Fruit fly (Drosophila melanogaster) whole organism, prepupa: Measurements from ENCODE around the gene Lsd-1.
A peak's percentile ranks its signal among the peaks of the same experiment; 100 is the strongest.

ENCODE experiments used
- Blimp-1 ChIP-seq: fragments of 200-800 bp; sonication (Bioruptor generic); optimal IDR thresholded peaks from 3 replicates; lab custom pipeline; 2017; ENCODE audit warnings: missing biosample characterization, missing genetic modification characterization, mild to moderate bottlenecking, moderate library complexity, missing genetic modification reagents
- CG10631 ChIP-seq: fragments of 200-800 bp; sonication (Bioruptor generic); optimal IDR thresholded peaks from 2 replicates; lab custom pipeline; 2016; ENCODE audit warnings: missing biosample characterization, missing genetic modification characterization
- CG10669 ChIP-seq: fragments of 200-800 bp; sonication (Bioruptor generic); optimal IDR thresholded peaks from 3 replicates; lab custom pipeline; 2018; ENCODE audit warnings: missing biosample characterization, mild to moderate bottlenecking, missing genetic modification characterization, moderate library complexity
- CG11902 ChIP-seq: fragments of 200-800 bp; sonication (Bioruptor generic); optimal IDR thresholded peaks from 3 replicates; lab custom pipeline; 2016; ENCODE audit warnings: missing biosample characterization, missing genetic modification characterization
- CG15336 ChIP-seq: fragments of 200-800 bp; sonication (Bioruptor generic); IDR thresholded peaks from 2 replicates; pipeline ENCODE4 v1.3.6; 2022; ENCODE audit warnings: missing biosample characterization, missing genetic modification characterization
- CG1621 ChIP-seq: fragments of 200-800 bp; sonication (Bioruptor generic); optimal IDR thresholded peaks from 3 replicates; lab custom pipeline; 2018; ENCODE audit warnings: missing biosample characterization, mild to moderate bottlenecking, missing genetic modification characterization
- CG16779 ChIP-seq: fragments of 200-800 bp; sonication (Bioruptor generic); optimal IDR thresholded peaks from 3 replicates; lab custom pipeline; 2017; ENCODE audit warnings: missing biosample characterization, mild to moderate bottlenecking, missing genetic modification characterization
- CG3032 ChIP-seq: fragments of 200-800 bp; optimal IDR thresholded peaks from 2 replicates; lab custom pipeline; 2019; ENCODE audit warnings: missing biosample characterization, mild to moderate bottlenecking, missing genetic modification characterization, moderate library complexity
- CG31627 ChIP-seq: fragments of 200-800 bp; sonication (Bioruptor generic); optimal IDR thresholded peaks from 3 replicates; lab custom pipeline; 2016; ENCODE audit warnings: missing biosample characterization, missing genetic modification characterization
- CG32006 ChIP-seq: fragments of 200-800 bp; sonication (Bioruptor generic); optimal IDR thresholded peaks from 3 replicates; lab custom pipeline; 2017; ENCODE audit warnings: missing biosample characterization, mild to moderate bottlenecking, missing genetic modification characterization
- CG34406 ChIP-seq: fragments of 200-800 bp; sonication (Bioruptor generic); optimal IDR thresholded peaks from 3 replicates; lab custom pipeline; 2016; ENCODE audit warnings: missing biosample characterization, missing genetic modification characterization
- CG4318 ChIP-seq: fragments of 200-800 bp; sonication (Bioruptor generic); optimal IDR thresholded peaks from 3 replicates; lab custom pipeline; 2017; ENCODE audit warnings: missing biosample characterization, mild to moderate bottlenecking, missing genetic modification characterization
- CG6163 ChIP-seq: fragments of 200-800 bp; sonication (Bioruptor generic); IDR thresholded peaks from 3 replicates; pipeline ENCODE4 v1.3.6; 2022; ENCODE audit warnings: missing biosample characterization, missing genetic modification characterization
- CG6792 ChIP-seq: fragments of 200-800 bp; sonication (Bioruptor generic); optimal IDR thresholded peaks from 3 replicates; lab custom pipeline; 2016; ENCODE audit warnings: missing biosample characterization, missing genetic modification characterization
- CG6808 ChIP-seq: fragments of 200-800 bp; sonication (Bioruptor generic); optimal IDR thresholded peaks from 3 replicates; lab custom pipeline; 2017; ENCODE audit warnings: missing biosample characterization, missing genetic modification characterization, mild to moderate bottlenecking, moderate library complexity, missing genetic modification reagents
- CG6854 ChIP-seq: fragments of 200-800 bp; sonication (Bioruptor generic); optimal IDR thresholded peaks from 2 replicates; lab custom pipeline; 2017; ENCODE audit warnings: missing biosample characterization, mild to moderate bottlenecking, missing genetic modification characterization
- CG7368 ChIP-seq: fragments of 200-800 bp; sonication (Bioruptor generic); optimal IDR thresholded peaks from 3 replicates; lab custom pipeline; 2016; ENCODE audit warnings: missing biosample characterization, missing genetic modification characterization
- CG8119 ChIP-seq: fragments of 200-800 bp; sonication (Bioruptor generic); IDR thresholded peaks from 3 replicates; pipeline ENCODE4 v1.3.6; 2022; ENCODE audit warnings: missing biosample characterization, missing genetic modification characterization
- CG8319 ChIP-seq: fragments of 200-800 bp; sonication (Bioruptor generic); optimal IDR thresholded peaks from 3 replicates; lab custom pipeline; 2016; ENCODE audit warnings: missing biosample characterization, missing genetic modification characterization
- CG8632 ChIP-seq: fragments of 200-800 bp; sonication (Bioruptor generic); optimal IDR thresholded peaks from 3 replicates; lab custom pipeline; 2016; ENCODE audit warnings: missing biosample characterization, missing genetic modification characterization
- CG9139 ChIP-seq: fragments of 200-800 bp; sonication (Bioruptor generic); optimal IDR thresholded peaks from 3 replicates; lab custom pipeline; 2017; ENCODE audit warnings: missing biosample characterization, mild to moderate bottlenecking, missing genetic modification characterization
- Eip75B ChIP-seq: fragments of 200-800 bp; sonication (Bioruptor generic); optimal IDR thresholded peaks from 3 replicates; lab custom pipeline; 2016; ENCODE audit warnings: missing biosample characterization, missing genetic modification characterization
- Eip93F ChIP-seq: fragments of 200-800 bp; sonication (Bioruptor generic); optimal IDR thresholded peaks from 2 replicates; lab custom pipeline; 2016; ENCODE audit warnings: missing biosample characterization, mild to moderate bottlenecking, missing genetic modification characterization
- Ets21C ChIP-seq: fragments of 200-800 bp; sonication (Bioruptor generic); optimal IDR thresholded peaks from 3 replicates; lab custom pipeline; 2016; ENCODE audit warnings: missing biosample characterization, missing genetic modification characterization
- Ets96B ChIP-seq: fragments of 200-800 bp; optimal IDR thresholded peaks from 2 replicates; lab custom pipeline; 2019; ENCODE audit warnings: missing biosample characterization, mild to moderate bottlenecking, missing genetic modification characterization, moderate library complexity
- Gug ChIP-seq: fragments of 200-800 bp; sonication (Bioruptor generic); IDR thresholded peaks from 2 replicates; pipeline ENCODE4 v1.3.6; 2022; ENCODE audit warnings: missing biosample characterization, missing genetic modification characterization
- Hr38 ChIP-seq: sonication (Bioruptor generic); optimal IDR thresholded peaks from 2 replicates; lab custom pipeline; 2016; ENCODE audit warnings: missing biosample characterization, missing genetic modification characterization
- Hr39 ChIP-seq: fragments of 200-800 bp; sonication (Bioruptor generic); optimal IDR thresholded peaks from 2 replicates; lab custom pipeline; 2016; ENCODE audit warnings: missing biosample characterization, missing genetic modification characterization
- Hr4 ChIP-seq: fragments of 200-800 bp; sonication (Bioruptor generic); optimal IDR thresholded peaks from 3 replicates; lab custom pipeline; 2016; ENCODE audit warnings: missing biosample characterization, missing genetic modification characterization
- Met ChIP-seq: fragments of 200-800 bp; sonication (Bioruptor generic); optimal IDR thresholded peaks from 3 replicates; lab custom pipeline; 2016; ENCODE audit warnings: missing biosample characterization, missing genetic modification characterization
- OdsH ChIP-seq: fragments of 200-800 bp; sonication (Bioruptor generic); optimal IDR thresholded peaks from 3 replicates; lab custom pipeline; 2016; ENCODE audit warnings: missing biosample characterization, missing genetic modification characterization
- Smox ChIP-seq: fragments of 200-800 bp; sonication (Bioruptor generic); optimal IDR thresholded peaks from 3 replicates; lab custom pipeline; 2016; ENCODE audit warnings: missing biosample characterization, missing genetic modification characterization
- Sox14 ChIP-seq: fragments of 200-800 bp; sonication (Bioruptor generic); optimal IDR thresholded peaks from 3 replicates; lab custom pipeline; 2016; ENCODE audit warnings: missing biosample characterization, missing genetic modification characterization
- Sox15 ChIP-seq: fragments of 200-800 bp; sonication (Bioruptor generic); optimal IDR thresholded peaks from 3 replicates; lab custom pipeline; 2016; ENCODE audit warnings: missing biosample characterization, missing genetic modification characterization
- achi ChIP-seq: fragments of 200-800 bp; sonication (Bioruptor generic); optimal IDR thresholded peaks from 3 replicates; lab custom pipeline; 2016; ENCODE audit warnings: missing biosample characterization, missing genetic modification characterization
- acj6 ChIP-seq: fragments of 200-800 bp; sonication (Bioruptor generic); optimal IDR thresholded peaks from 3 replicates; lab custom pipeline; 2016; ENCODE audit warnings: missing biosample characterization, missing genetic modification characterization
- cyc ChIP-seq: fragments of 200-800 bp; sonication (Bioruptor generic); optimal IDR thresholded peaks from 3 replicates; lab custom pipeline; 2016; ENCODE audit warnings: missing biosample characterization, missing genetic modification characterization
- dac ChIP-seq: fragments of 200-800 bp; sonication (Bioruptor generic); optimal IDR thresholded peaks from 2 replicates; lab custom pipeline; 2017; ENCODE audit warnings: missing biosample characterization, mild to moderate bottlenecking, missing genetic modification characterization
- dsx ChIP-seq: fragments of 200-800 bp; optimal IDR thresholded peaks from 3 replicates; lab custom pipeline; 2019; ENCODE audit warnings: missing biosample characterization, mild to moderate bottlenecking, missing genetic modification characterization, moderate library complexity; ENCODE audit not compliant: poor library complexity, severe bottlenecking
- esn ChIP-seq: fragments of 200-800 bp; sonication (Bioruptor generic); optimal IDR thresholded peaks from 2 replicates; lab custom pipeline; 2016; ENCODE audit warnings: missing biosample characterization, mild to moderate bottlenecking, missing genetic modification characterization, moderate library complexity
- fd59A ChIP-seq: fragments of 200-800 bp; sonication (Bioruptor generic); optimal IDR thresholded peaks from 2 replicates; lab custom pipeline; 2017; ENCODE audit warnings: missing biosample characterization, mild to moderate bottlenecking, missing genetic modification characterization, missing genetic modification reagents
- fd85E ChIP-seq: fragments of 200-800 bp; sonication (Bioruptor generic); optimal IDR thresholded peaks from 3 replicates; lab custom pipeline; 2016; ENCODE audit warnings: missing biosample characterization, missing genetic modification characterization
- lz ChIP-seq: fragments of 200-800 bp; sonication (Bioruptor generic); optimal IDR thresholded peaks from 3 replicates; lab custom pipeline; 2016; ENCODE audit warnings: missing biosample characterization, missing genetic modification characterization
- net ChIP-seq: fragments of 200-800 bp; sonication (Bioruptor generic); optimal IDR thresholded peaks from 3 replicates; lab custom pipeline; 2016; ENCODE audit warnings: missing biosample characterization, missing genetic modification characterization
- pdm3 ChIP-seq: fragments of 200-800 bp; sonication (Bioruptor generic); optimal IDR thresholded peaks from 3 replicates; lab custom pipeline; 2016; ENCODE audit warnings: missing biosample characterization, missing genetic modification characterization
- salr ChIP-seq, 2 experiments: fragments of 200-800 bp; sonication (Bioruptor generic); optimal IDR thresholded peaks; 3 replicates each; lab custom pipeline; 2016 to 2018; ENCODE audit warnings: missing biosample characterization in 2 of 2, missing genetic modification characterization in 2 of 2, mild to moderate bottlenecking in 1 of 2
- spab ChIP-seq: fragments of 200-800 bp; sonication (Bioruptor generic); optimal IDR thresholded peaks from 2 replicates; lab custom pipeline; 2017; ENCODE audit warnings: missing biosample characterization, mild to moderate bottlenecking, missing genetic modification characterization, missing genetic modification reagents
- ss ChIP-seq, 2 experiments: fragments of 200-800 bp; sonication (Bioruptor generic); optimal IDR thresholded peaks; 2 replicates in 1 of 2; 3 replicates in 1 of 2; lab custom pipeline; 2017 to 2018; ENCODE audit warnings: mild to moderate bottlenecking in 2 of 2, missing biosample characterization in 2 of 2, missing genetic modification characterization in 2 of 2, moderate library complexity in 1 of 2
- svp ChIP-seq: fragments of 200-800 bp; sonication (Bioruptor generic); peaks from one replicate; lab custom pipeline; 2016; ENCODE audit warnings: missing biosample characterization, missing genetic modification characterization
- topi ChIP-seq: fragments of 200-800 bp; sonication (Bioruptor generic); optimal IDR thresholded peaks from 3 replicates; lab custom pipeline; 2016; ENCODE audit warnings: missing biosample characterization, missing genetic modification characterization
- vri ChIP-seq: fragments of 200-800 bp; sonication (Bioruptor generic); optimal IDR thresholded peaks from 3 replicates; lab custom pipeline; 2016; ENCODE audit warnings: missing biosample characterization, mild to moderate bottlenecking, missing genetic modification characterization

Lsd-1 gene

dm6 chr3R:23757912-23758607, 5.6 kb upstream of the Lsd-1 start, which contains the start of the genes PTPMT1 and Hrd3:
Gene PTPMT1 (plus strand): TSS chr3R:23758339.
Gene Hrd3 (minus strand): TSS chr3R:23758557.
- TF ChIP-seq CG7368 (GFP tag; lab: Kevin White, UChicago) (peak; percentile 97), fd85E (GFP tag; lab: Kevin White, UChicago) (peak; percentile 95), Hr39 (GFP tag; lab: Kevin White, UChicago) (peak; percentile 98), acj6 (peak; percentile 99), CG8319 (GFP tag; lab: Kevin White, UChicago) (peak; percentile 98), CG11902 (GFP tag; lab: Kevin White, UChicago) (peak; percentile 98), Sox15 (GFP tag; lab: Kevin White, UChicago) (peak; percentile 99), dac (GFP tag; lab: Kevin White, UChicago) (peak; percentile 99), CG8119 (GFP tag; lab: Robert Waterston, UW) (peak; percentile 97), esn (GFP tag; lab: Kevin White, UChicago) (peak; percentile 100), CG3032 (peak; percentile 99), CG1621 (tag; lab: Kevin White, UChicago) (peak; percentile 94), CG34406 (GFP tag; lab: Kevin White, UChicago) (peak; percentile 99), OdsH (peak; percentile 99), spab (GFP tag; lab: Kevin White, UChicago) (peak; percentile 99), Eip75B (GFP tag; lab: Kevin White, UChicago) (peak; percentile 99), Eip93F (peak; percentile 94), Sox14 (GFP tag; lab: Kevin White, UChicago) (peak; percentile 99), Hr4 (GFP tag; lab: Kevin White, UChicago) (peak; percentile 99), CG9139 (GFP tag; lab: Kevin White, UChicago) (peak; percentile 96), Hr38 (GFP tag; lab: Kevin White, UChicago) (peak; percentile 68), CG10631 (GFP tag; lab: Kevin White, UChicago) (peak; percentile 99), CG6808 (GFP tag; lab: Kevin White, UChicago) (peak; percentile 98), svp (GFP tag; lab: Kevin White, UChicago) (peak; percentile 99), Met (GFP tag; lab: Kevin White, UChicago) (peak; percentile 99), lz (GFP tag; lab: Kevin White, UChicago) (peak; percentile 99), Ets21C (GFP tag; lab: Kevin White, UChicago) (peak; percentile 98), CG6854 (GFP tag; lab: Kevin White, UChicago) (peak; percentile 97), CG6792 (peak; percentile 98), CG6163 (GFP tag; lab: Robert Waterston, UW) (peak; percentile 93), CG15336 (peak; percentile 97), dsx (GFP tag; lab: Kevin White, UChicago) (peak; percentile 96), CG32006 (GFP tag; lab: Kevin White, UChicago) (peak; percentile 100), Gug (GFP tag; lab: Robert Waterston, UW) (peak; percentile 96), pdm3 (GFP tag; lab: Kevin White, UChicago) (peak; percentile 99), CG8632 (GFP tag; lab: Kevin White, UChicago) (peak; percentile 99), cyc (GFP tag; lab: Kevin White, UChicago) (peak; percentile 99), Blimp-1 (GFP tag; lab: Kevin White, UChicago) (peak; percentile 94), achi (GFP tag; lab: Kevin White, UChicago) (peak; percentile 98), ss (GFP tag; optimal IDR thresholded peaks at IDR 0.05; lab: Kevin White, UChicago) (peak; percentile 98 to 99), topi (GFP tag; lab: Kevin White, UChicago) (peak; percentile 99), CG31627 (GFP tag; lab: Kevin White, UChicago) (peak; percentile 99), CG4318 (GFP tag; lab: Kevin White, UChicago) (peak; percentile 99), CG10669 (peak; percentile 99), vri (GFP tag; lab: Kevin White, UChicago) (peak; percentile 97), Ets96B (tag; lab: Kevin White, UChicago) (peak; percentile 98), fd59A (GFP tag; lab: Kevin White, UChicago) (peak; percentile 99), salr (GFP tag; optimal IDR thresholded peaks at IDR 0.05; lab: Kevin White, UChicago) (peak; percentile 95 to 100), net (peak; percentile 99), Smox (GFP tag; lab: Kevin White, UChicago) (peak; percentile 99), CG16779 (peak; percentile 97)
